Worm (Caenorhabditis elegans) whole organism, young adult: ENCODE data around the gene T09B9.4.

Experiments
- B0019.2 ChIP-seq: fragments of 200-800 bp; sonication (Bioruptor generic); conservative IDR thresholded peaks from 2 replicates; pipeline ENCODE4 v1.3.6; 2022; ENCODE audit warnings: missing genetic modification reagents, missing genetic modification characterization, missing compliant biosample characterization
- B0035.1 ChIP-seq: sonication (generic microtip); optimal IDR thresholded peaks from 2 replicates; lab custom pipeline; 2016; ENCODE audit warnings: missing genetic modification characterization, mild to moderate bottlenecking, missing compliant biosample characterization, missing genotype, missing genetic modification reagents
- C06A6.2 ChIP-seq: fragments of 200-800 bp; sonication (Bioruptor generic); conservative IDR thresholded peaks from 2 replicates; pipeline ENCODE4 v1.3.6; 2022; ENCODE audit warnings: missing genetic modification characterization, missing compliant biosample characterization
- C17E4.6 ChIP-seq: fragments of 200-800 bp; sonication (Bioruptor generic); IDR thresholded peaks from 2 replicates; pipeline ENCODE4 v1.3.6; 2022; ENCODE audit warnings: missing genetic modification reagents, missing genetic modification characterization, missing compliant biosample characterization
- F10E7.11 ChIP-seq: sonication (generic microtip); optimal IDR thresholded peaks from 2 replicates; lab custom pipeline; 2017; ENCODE audit warnings: mild to moderate bottlenecking, missing genetic modification characterization, moderate library complexity, missing compliant biosample characterization
- F22D6.2 ChIP-seq: sonication (generic microtip); optimal IDR thresholded peaks from 2 replicates; lab custom pipeline; 2016; ENCODE audit warnings: mild to moderate bottlenecking, missing genetic modification characterization, missing compliant biosample characterization
- F23B12.7 ChIP-seq: sonication (generic microtip); optimal IDR thresholded peaks from 2 replicates; lab custom pipeline; 2017; ENCODE audit warnings: missing genetic modification characterization, mild to moderate bottlenecking, missing compliant biosample characterization, antibody characterized with exemption, moderate library complexity; ENCODE audit not compliant: insufficient read depth
- F39B2.1 ChIP-seq: fragments of 200-800 bp; sonication (Bioruptor generic); IDR thresholded peaks from 2 replicates; pipeline ENCODE4 v1.3.6; 2022; ENCODE audit warnings: missing genetic modification reagents, missing genetic modification characterization, missing compliant biosample characterization
- F52B5.7 ChIP-seq: sonication (generic microtip); optimal IDR thresholded peaks from 2 replicates; lab custom pipeline; 2016; ENCODE audit warnings: mild to moderate bottlenecking, missing genetic modification characterization, missing compliant biosample characterization
- F57C9.4 ChIP-seq: sonication (generic microtip); optimal IDR thresholded peaks from 2 replicates; lab custom pipeline; 2017; ENCODE audit warnings: mild to moderate bottlenecking, missing genetic modification characterization, missing compliant biosample characterization
- T07F8.4 ChIP-seq: sonication (generic microtip); optimal IDR thresholded peaks from 2 replicates; lab custom pipeline; 2016; ENCODE audit warnings: mild to moderate bottlenecking, missing genetic modification characterization, moderate library complexity, missing compliant biosample characterization
- Y53F4B.3 ChIP-seq: fragments of 200-800 bp; sonication (Bioruptor generic); IDR thresholded peaks from 2 replicates; pipeline ENCODE4 v1.3.6; 2022; ENCODE audit warnings: missing genetic modification reagents, missing genetic modification characterization, missing compliant biosample characterization
- Y53G8AR.9 ChIP-seq: fragments of 200-800 bp; sonication (Bioruptor generic); conservative IDR thresholded peaks from 2 replicates; pipeline ENCODE4 v1.3.6; 2022; ENCODE audit warnings: missing genetic modification reagents, missing genetic modification characterization, missing compliant biosample characterization
- Y67H2A.10 ChIP-seq: fragments of 200-800 bp; sonication (Bioruptor generic); conservative IDR thresholded peaks from 2 replicates; pipeline ENCODE4 v1.3.6; 2022; ENCODE audit warnings: missing genetic modification reagents, missing genetic modification characterization, missing compliant biosample characterization
- Y79H2A.3 ChIP-seq: fragments of 200-800 bp; sonication (Bioruptor generic); conservative IDR thresholded peaks from 2 replicates; pipeline ENCODE4 v1.3.6; 2022; ENCODE audit warnings: missing genetic modification reagents, missing genetic modification characterization, missing compliant biosample characterization
- ZK185.1 ChIP-seq: sonication (generic microtip); optimal IDR thresholded peaks from 2 replicates; lab custom pipeline; 2016; ENCODE audit warnings: mild to moderate bottlenecking, missing genetic modification characterization, missing compliant biosample characterization; ENCODE audit not compliant: poor library complexity, severe bottlenecking
- aptf-2 ChIP-seq: fragments of 200-800 bp; sonication (Bioruptor generic); conservative IDR thresholded peaks from 2 replicates; pipeline ENCODE4 v1.3.6; 2022; ENCODE audit warnings: missing genetic modification reagents, missing genetic modification characterization, missing compliant biosample characterization
- atf-7 ChIP-seq: sonication (generic microtip); optimal IDR thresholded peaks from 2 replicates; lab custom pipeline; 2017; ENCODE audit warnings: mild to moderate bottlenecking, missing genetic modification characterization, missing compliant biosample characterization
- athp-1 ChIP-seq: sonication (generic microtip); optimal IDR thresholded peaks from 2 replicates; lab custom pipeline; 2017; ENCODE audit warnings: mild to moderate bottlenecking, missing genetic modification characterization, missing compliant biosample characterization
- attf-5 ChIP-seq: fragments of 200-800 bp; sonication (Bioruptor generic); optimal IDR thresholded peaks from 2 replicates; lab custom pipeline; 2018; ENCODE audit warnings: mild to moderate bottlenecking, missing genetic modification characterization, missing compliant biosample characterization
- bed-2 ChIP-seq: fragments of 200-800 bp; sonication (Bioruptor generic); IDR thresholded peaks from 2 replicates; pipeline ENCODE4 v1.3.6; 2022; ENCODE audit warnings: missing genetic modification reagents, missing genetic modification characterization, missing compliant biosample characterization
- cebp-1 ChIP-seq, 2 experiments: fragments of 200-800 bp in 1 of 2; sonication (Bioruptor generic) in 1 of 2; sonication (generic microtip) in 1 of 2; IDR thresholded peaks in 1 of 2; optimal IDR thresholded peaks in 1 of 2; 2 replicates each; pipeline versions ENCODE4 v1.3.6 to Lab custom; 2017 to 2022; ENCODE audit warnings: missing compliant biosample characterization in 2 of 2, missing genetic modification characterization in 2 of 2, mild to moderate bottlenecking in 1 of 2, missing genetic modification reagents in 1 of 2, moderate library complexity in 1 of 2
- ceh-27 ChIP-seq: fragments of 200-800 bp; sonication (Bioruptor generic); optimal IDR thresholded peaks from 2 replicates; lab custom pipeline; 2018; ENCODE audit warnings: mild to moderate bottlenecking, missing genetic modification characterization, moderate library complexity, missing compliant biosample characterization
- dpff-1 ChIP-seq: sonication (generic microtip); optimal IDR thresholded peaks from 2 replicates; lab custom pipeline; 2017; ENCODE audit warnings: mild to moderate bottlenecking, missing genetic modification characterization, missing compliant biosample characterization
- egrh-3 ChIP-seq: fragments of 200-800 bp; sonication (Bioruptor generic); IDR thresholded peaks from 2 replicates; pipeline ENCODE4 v1.3.6; 2022; ENCODE audit warnings: missing genetic modification reagents, missing genetic modification characterization, missing compliant biosample characterization
- ets-4 ChIP-seq: fragments of 200-800 bp; sonication (Bioruptor generic); optimal IDR thresholded peaks from 2 replicates; lab custom pipeline; 2018; ENCODE audit warnings: mild to moderate bottlenecking, missing genetic modification characterization, missing compliant biosample characterization
- him-1 ChIP-seq: sonication (generic microtip); optimal IDR thresholded peaks from 2 replicates; lab custom pipeline; 2016; ENCODE audit warnings: missing genotype, missing genetic modification reagents, missing genetic modification characterization, missing compliant biosample characterization
- hlh-26 ChIP-seq: fragments of 200-800 bp; sonication (Bioruptor generic); conservative IDR thresholded peaks from 2 replicates; pipeline ENCODE4 v1.3.6; 2022; ENCODE audit warnings: missing genetic modification reagents, missing genetic modification characterization, missing compliant biosample characterization
- hrde-1 ChIP-seq: sonication (generic microtip); optimal IDR thresholded peaks from 2 replicates; lab custom pipeline; 2016; ENCODE audit warnings: missing genetic modification characterization, mild to moderate bottlenecking, missing compliant biosample characterization, moderate library complexity, missing genotype, missing genetic modification reagents, borderline replicate concordance
- let-526 ChIP-seq: fragments of 200-800 bp; sonication (Bioruptor generic); IDR thresholded peaks from 2 replicates; pipeline ENCODE4 v1.3.6; 2022; ENCODE audit warnings: missing genetic modification reagents, missing genetic modification characterization, missing compliant biosample characterization
- lir-1 ChIP-seq: fragments of 200-800 bp; sonication (Bioruptor generic); conservative IDR thresholded peaks from 2 replicates; pipeline ENCODE4 v1.3.6; 2022; ENCODE audit warnings: missing genetic modification reagents, missing genetic modification characterization, missing compliant biosample characterization
- lsy-27 ChIP-seq: sonication (generic microtip); optimal IDR thresholded peaks from 2 replicates; lab custom pipeline; 2017; ENCODE audit warnings: missing genetic modification characterization, mild to moderate bottlenecking, missing compliant biosample characterization, antibody characterized with exemption, missing genotype, borderline replicate concordance; ENCODE audit not compliant: insufficient read depth
- madf-8 ChIP-seq: fragments of 200-800 bp; sonication (Bioruptor generic); conservative IDR thresholded peaks from 2 replicates; pipeline ENCODE4 v1.3.6; 2022; ENCODE audit warnings: missing genetic modification reagents, missing genetic modification characterization, missing compliant biosample characterization
- mes-4 ChIP-seq: sonication (generic microtip); optimal IDR thresholded peaks from 2 replicates; lab custom pipeline; 2016; ENCODE audit warnings: missing genotype, missing genetic modification characterization, missing compliant biosample characterization
- rcor-1 ChIP-seq: fragments of 200-800 bp; sonication (Bioruptor generic); IDR thresholded peaks from 2 replicates; pipeline ENCODE4 v1.3.6; 2022; ENCODE audit warnings: missing genetic modification reagents, missing genetic modification characterization, missing compliant biosample characterization
- rpc-1 ChIP-seq, 2 experiments: fragments of 150-350 bp in 1 of 2; sonication (generic microtip) in 1 of 2; optimal IDR thresholded peaks; 2 replicates each; lab custom pipeline; 2014 to 2018; ENCODE audit warnings: missing biosample characterization in 1 of 2, missing genetic modification characterization in 1 of 2, missing genetic modification reagents in 1 of 2, missing genotype in 1 of 2
- sdz-38 ChIP-seq: sonication (generic microtip); optimal IDR thresholded peaks from 2 replicates; lab custom pipeline; 2016; ENCODE audit warnings: missing genotype, missing genetic modification characterization, missing compliant biosample characterization
- sea-2 ChIP-seq: fragments of 200-800 bp; sonication (Bioruptor generic); IDR thresholded peaks from 2 replicates; pipeline ENCODE4 v1.3.6; 2022; ENCODE audit warnings: missing genetic modification characterization, missing compliant biosample characterization
- snpc-3.4 ChIP-seq: sonication (generic microtip); optimal IDR thresholded peaks from 2 replicates; lab custom pipeline; 2017; ENCODE audit warnings: missing genetic modification characterization, mild to moderate bottlenecking, missing compliant biosample characterization, antibody characterized with exemption, moderate library complexity, missing genotype, missing genetic modification reagents
- sptf-2 ChIP-seq: fragments of 200-800 bp; sonication (Bioruptor generic); optimal IDR thresholded peaks from 2 replicates; lab custom pipeline; 2018; ENCODE audit warnings: mild to moderate bottlenecking, missing genetic modification characterization, missing compliant biosample characterization
- tbx-9 ChIP-seq: sonication (generic microtip); optimal IDR thresholded peaks from 2 replicates; lab custom pipeline; 2016; ENCODE audit warnings: borderline replicate concordance, missing genetic modification characterization, inconsistent platforms, missing compliant biosample characterization
- tlf-1 ChIP-seq: fragments of 200-800 bp; sonication (Bioruptor generic); optimal IDR thresholded peaks from 2 replicates; lab custom pipeline; 2018; ENCODE audit warnings: mild to moderate bottlenecking, missing genetic modification characterization, missing compliant biosample characterization
- unc-130 ChIP-seq: sonication (generic microtip); optimal IDR thresholded peaks from 2 replicates; lab custom pipeline; 2016; ENCODE audit warnings: missing genetic modification reagents, missing genetic modification characterization, missing compliant biosample characterization
- zfh-2 ChIP-seq: fragments of 200-800 bp; sonication (Bioruptor generic); conservative IDR thresholded peaks from 2 replicates; pipeline ENCODE4 v1.3.6; 2022; ENCODE audit warnings: missing genetic modification reagents, missing genetic modification characterization, missing compliant biosample characterization
- zim-3 ChIP-seq: sonication (generic microtip); optimal IDR thresholded peaks from 2 replicates; lab custom pipeline; 2017; ENCODE audit warnings: mild to moderate bottlenecking, missing genetic modification characterization, moderate library complexity, missing compliant biosample characterization
- ztf-3 ChIP-seq: fragments of 200-800 bp; sonication (Bioruptor generic); optimal IDR thresholded peaks from 2 replicates; lab custom pipeline; 2018; ENCODE audit warnings: mild to moderate bottlenecking, missing genetic modification characterization, missing compliant biosample characterization

Gene T09B9.4

DNA sequence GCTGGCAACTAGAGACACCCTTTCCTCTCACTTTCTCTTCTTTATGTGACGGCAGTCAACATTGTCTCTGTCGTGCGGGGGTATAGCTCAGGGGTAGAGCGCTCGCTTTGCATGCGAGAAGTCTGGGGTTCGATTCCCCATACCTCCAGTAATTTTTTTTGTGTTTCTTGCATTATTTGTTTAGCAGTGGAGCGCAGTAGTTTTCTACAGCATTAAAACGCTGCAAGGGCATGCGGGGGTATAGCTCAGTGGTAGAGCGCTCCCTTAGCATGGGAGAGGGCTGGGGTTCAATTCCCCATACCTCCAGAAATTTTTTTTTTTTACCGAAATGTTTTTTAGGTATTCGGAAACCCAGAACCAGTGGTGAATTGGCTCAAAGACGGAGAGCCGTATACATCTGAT lies 30.6 kb downstream of the T09B9.4 start (continued):
- TF ChIP-seq hlh-26 (GFP tag; lab: Robert Waterston, UW) (peak; percentile 52; the same call in 1 of the 2 replicates), rcor-1 (GFP tag; lab: Robert Waterston, UW) (peak; percentile 95), F57C9.4 (tag; lab: Kevin White, UChicago) (peak; percentile 94), sea-2 (GFP tag; lab: Robert Waterston, UW) (peak; percentile 92), hrde-1 (tag; lab: Kevin White, UChicago) (peak; percentile 95), atf-7 (peak; percentile 87), tbx-9 (tag; lab: Kevin White, UChicago) (peak; percentile 77), dpff-1 (tag; lab: Kevin White, UChicago) (peak; percentile 67), unc-130 (GFP tag; lab: Kevin White, UChicago) (peak; percentile 87), egrh-3 (GFP tag; lab: Robert Waterston, UW) (peak; percentile 77), F23B12.7 (peak; percentile 94), him-1 (peak; percentile 98), sdz-38 (tag; lab: Kevin White, UChicago) (peak; percentile 74), mes-4 (peak; percentile 94), lir-1 (GFP tag; lab: Robert Waterston, UW) (peak; percentile 80), T07F8.4 (tag; lab: Kevin White, UChicago) (peak; percentile 94), snpc-3.4 (tag; lab: Kevin White, UChicago) (peak; percentile 86), ZK185.1 (tag; lab: Kevin White, UChicago) (peak; percentile 97), lsy-27 (tag; lab: Kevin White, UChicago) (peak; percentile 81), F52B5.7 (tag; lab: Kevin White, UChicago) (peak; percentile 98), Y53G8AR.9 (peak; percentile 87), zim-3 (tag; lab: Kevin White, UChicago) (peak; percentile 91), Y67H2A.10 (GFP tag; lab: Robert Waterston, UW) (peak; percentile 80; the same call in 1 of the 2 replicates), cebp-1 (GFP tag; IDR thresholded peaks at IDR 0.05; lab: Robert Waterston, UW) (peak; percentile 39; the same call in 1 of the 2 replicates), cebp-1 (tag; optimal IDR thresholded peaks at IDR 0.05; lab: Kevin White, UChicago) (peak; percentile 89), ceh-27 (GFP tag; lab: Kevin White, UChicago) (peak; percentile 90), F22D6.2 (tag; lab: Kevin White, UChicago) (peak; percentile 57), sptf-2 (GFP tag; lab: Kevin White, UChicago) (peak; percentile 98), ztf-3 (GFP tag; lab: Kevin White, UChicago) (peak; percentile 55), F10E7.11 (tag; lab: Kevin White, UChicago) (peak; percentile 93), B0035.1 (peak; percentile 85), zfh-2 (GFP tag; lab: Robert Waterston, UW) (peak; percentile 86), let-526 (GFP tag; lab: Robert Waterston, UW) (peak; percentile 92), C17E4.6 (GFP tag; lab: Robert Waterston, UW) (peak; percentile 86), tlf-1 (GFP tag; lab: Kevin White, UChicago) (peak; percentile 74), F39B2.1 (GFP tag; lab: Robert Waterston, UW) (peak; percentile 89), madf-8 (GFP tag; lab: Robert Waterston, UW) (peak; percentile 33; the same call in 1 of the 2 replicates), bed-2 (GFP tag; lab: Robert Waterston, UW) (peak; percentile 78), attf-5 (GFP tag; lab: Kevin White, UChicago) (peak; percentile 87), ets-4 (peak; percentile 91), B0019.2 (GFP tag; lab: Robert Waterston, UW) (peak; percentile 39; the same call in 1 of the 2 replicates), athp-1 (peak; percentile 93), Y53F4B.3 (GFP tag; lab: Robert Waterston, UW) (peak; percentile 90), aptf-2 (peak; percentile 80), rpc-1 (optimal IDR thresholded peaks at IDR 0.05; lab: Kevin White, UChicago) (peak; percentile 99), rpc-1 (tag; optimal IDR thresholded peaks at IDR 0.05; lab: Kevin White, UChicago) (peak; percentile 99), Y79H2A.3 (peak; percentile 85), C06A6.2 (GFP tag; lab: Robert Waterston, UW) (peak; percentile 87)
